Worm (Caenorhabditis elegans) whole organism, L4/young adult: ENCODE results near the gene atln-1.

Source experiments
- W03F9.2 ChIP-seq: fragments of 150-350 bp; optimal IDR thresholded peaks from 2 replicates; lab custom pipeline; 2014; ENCODE audit warnings: missing biosample characterization, missing genetic modification characterization
- dao-5 ChIP-seq: sonication (generic microtip); optimal IDR thresholded peaks from 2 replicates; lab custom pipeline; 2016; ENCODE audit warnings: missing genotype, missing genetic modification characterization, moderate library complexity, missing compliant biosample characterization
- him-1 ChIP-seq: sonication (generic microtip); optimal IDR thresholded peaks from 2 replicates; lab custom pipeline; 2016; ENCODE audit warnings: missing genotype, missing genetic modification reagents, missing genetic modification characterization, missing compliant biosample characterization

- TF ChIP-seq him-1 (tag; lab: Kevin White, UChicago) = no peak
- TF ChIP-seq W03F9.2 (tag; lab: Kevin White, UChicago) = no peak
- TF ChIP-seq dao-5 = no peak
Measured at ce11 chrIV:2761477-2761876, 27.0 kb upstream of the atln-1 start.
